Fruit fly (Drosophila melanogaster): ENCODE results near the gene Prosbeta2R2.

dm6 chr3R:5187806-5188205, 31.5 kb downstream of the Prosbeta2R2 start:
- TF ChIP-seq pan (optimal IDR thresholded peaks at IDR 0.05) (no peak), CG8478 (optimal IDR thresholded peaks at IDR 0.05) (no peak), psq (optimal IDR thresholded peaks at IDR 0.05) (no peak), Dll (optimal IDR thresholded peaks at IDR 0.05) (no peak), usp (GFP tag; optimal IDR thresholded peaks at IDR 0.05) (no peak)

All from whole organism.